Fruit fly (Drosophila melanogaster): Measurements from ENCODE around the gene CG13445.

The CG13445 gene

dm6 chr3L:15847655-15848054 lies 38.4 kb downstream of the CG13445 start (continued):
- TF ChIP-seq CG10431 (GFP tag; optimal IDR thresholded peaks at IDR 0.05) (no peak), Opbp (GFP tag; IDR thresholded peaks at IDR 0.05; ENCODE audit: partially characterized antibody) (no peak), CG9727 (GFP tag; optimal IDR thresholded peaks at IDR 0.05) (peak; percentile 68), Dref (GFP tag; IDR thresholded peaks at IDR 0.05) (no peak), Gug (GFP tag; IDR thresholded peaks at IDR 0.05) (no peak), CG10959 (GFP tag; IDR thresholded peaks at IDR 0.05) (no peak), CG9215 (GFP tag; IDR thresholded peaks at IDR 0.05) (no peak), CG15601 (tag; optimal IDR thresholded peaks at IDR 0.05) (no peak), Scr (GFP tag; IDR thresholded peaks at IDR 0.05; ENCODE audit: partially characterized antibody) (no peak), Med (GFP tag) (no peak), dysf (GFP tag; IDR thresholded peaks at IDR 0.05) (no peak), CG9817 (tag; optimal IDR thresholded peaks at IDR 0.05) (no peak), pum (GFP tag; optimal IDR thresholded peaks at IDR 0.05) (no peak), CG3281 (GFP tag; optimal IDR thresholded peaks at IDR 0.05) (no peak), CG11247 (GFP tag; IDR thresholded peaks at IDR 0.05) (no peak), NK7.1 (GFP tag; optimal IDR thresholded peaks at IDR 0.05) (no peak), nmo (GFP tag; optimal IDR thresholded peaks at IDR 0.05) (peak; percentile 15), lola (GFP tag; optimal IDR thresholded peaks at IDR 0.05) (peak in 1 of 3 experiments; percentile 54), CG8924 (tag; optimal IDR thresholded peaks at IDR 0.05) (peak; percentile 10), CG3407 (GFP tag; optimal IDR thresholded peaks at IDR 0.05) (no peak), D19B (GFP tag; optimal IDR thresholded peaks at IDR 0.05) (no peak), CG3847 (GFP tag; IDR thresholded peaks at IDR 0.05) (no peak), az2 (GFP tag; optimal IDR thresholded peaks at IDR 0.05) (peak; percentile 10), CG17359 (tag; optimal IDR thresholded peaks at IDR 0.05) (no peak), twi (tag; optimal IDR thresholded peaks at IDR 0.05) (no peak), CG12299 (tag; optimal IDR thresholded peaks at IDR 0.05) (no peak), CG17829 (tag; optimal IDR thresholded peaks at IDR 0.05) (peak; percentile 10), Kr (GFP tag; optimal IDR thresholded peaks at IDR 0.05) (no peak), Dp (GFP tag; optimal IDR thresholded peaks at IDR 0.05) (no peak), Aef1 (GFP tag; IDR thresholded peaks at IDR 0.05) (no peak), CG5180 (GFP tag; optimal IDR thresholded peaks at IDR 0.05) (no peak), ato (GFP tag; IDR thresholded peaks at IDR 0.05; ENCODE audit: partially characterized antibody) (no peak), slp2 (GFP tag; optimal IDR thresholded peaks at IDR 0.05) (no peak), CG10209 (GFP tag; optimal IDR thresholded peaks at IDR 0.05) (no peak), CG43689 (GFP tag; IDR thresholded peaks at IDR 0.05) (no peak), kni (GFP tag; optimal IDR thresholded peaks at IDR 0.05) (no peak), CG10979 (tag; optimal IDR thresholded peaks at IDR 0.05) (peak; percentile 28), Xrp1 (GFP tag; IDR thresholded peaks at IDR 0.05) (peak; percentile 11; the same call in 1 of the 2 replicates), CG12071 (GFP tag; optimal IDR thresholded peaks at IDR 0.05) (no peak), jigr1 (GFP tag; IDR thresholded peaks at IDR 0.05) (no peak), CG16815 (GFP tag; optimal IDR thresholded peaks at IDR 0.05) (peak; percentile 26), ro (GFP tag; IDR thresholded peaks at IDR 0.05) (no peak), CG13624 (GFP tag; optimal IDR thresholded peaks at IDR 0.05) (no peak), tx (GFP tag; optimal IDR thresholded peaks at IDR 0.05) (no peak), CG12659 (GFP tag; optimal IDR thresholded peaks at IDR 0.05) (no peak), NfI (GFP tag; optimal IDR thresholded peaks at IDR 0.05) (no peak), Hsf (GFP tag; optimal IDR thresholded peaks at IDR 0.05) (peak; percentile 3), Oaz (GFP tag; IDR thresholded peaks at IDR 0.05) (no peak), CrebB (tag; optimal IDR thresholded peaks at IDR 0.05) (no peak), Drgx (GFP tag; IDR thresholded peaks at IDR 0.05) (no peak), bab2 (GFP tag; optimal IDR thresholded peaks at IDR 0.05) (no peak), CG31388 (GFP tag; optimal IDR thresholded peaks at IDR 0.05) (no peak)
